Worm (Caenorhabditis elegans): Measurements from ENCODE around the gene emc-5.

The emc-5 gene

DNA sequence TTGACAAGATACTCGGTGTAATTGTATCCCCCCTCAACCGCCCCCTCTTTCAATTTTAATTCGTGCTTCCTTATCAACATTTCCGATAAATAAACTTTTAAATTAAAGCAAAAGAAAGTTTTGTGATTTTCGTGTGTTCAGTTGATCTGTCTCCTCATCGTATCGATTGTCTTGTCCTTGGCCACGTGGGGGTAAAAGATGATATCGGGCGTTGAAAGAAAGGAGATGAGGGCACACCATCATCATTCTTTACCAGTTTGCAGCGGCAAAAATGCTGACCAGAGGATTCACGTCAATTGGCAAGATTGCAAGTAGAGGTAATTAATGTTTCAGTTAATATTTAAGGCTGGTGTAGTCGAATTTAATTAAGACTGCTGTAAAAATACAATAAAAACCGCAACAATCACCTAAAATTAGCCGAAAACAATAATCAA lies 50.7 kb downstream of the emc-5 start, which contains the start of gene F54D5.7 (continued):
- peak; percentile 96 for TF ChIP-seq ets-4 (GFP tag; optimal IDR thresholded peaks at IDR 0.05)
- no peak for TF ChIP-seq somi-1 (GFP tag; optimal IDR thresholded peaks at IDR 0.05)
- peak; percentile 81 for TF ChIP-seq repo-1 (tag; optimal IDR thresholded peaks at IDR 0.05)
- TF ChIP-seq chd-7 (tag; optimal IDR thresholded peaks at IDR 0.05) = peak; percentile 74
- TF ChIP-seq ztf-18 (tag; optimal IDR thresholded peaks at IDR 0.05) = peak; percentile 57
- TF ChIP-seq zim-3 (tag; optimal IDR thresholded peaks at IDR 0.05) = peak; percentile 34
- no peak for TF ChIP-seq hrde-1 (tag; optimal IDR thresholded peaks at IDR 0.05; ENCODE audit: borderline replicate concordance)
- no peak for TF ChIP-seq lsy-27 (tag; optimal IDR thresholded peaks at IDR 0.05; ENCODE audit: borderline replicate concordance, insufficient read depth)
- peak; percentile 25 for TF ChIP-seq F52B5.7 (tag; optimal IDR thresholded peaks at IDR 0.05)
- TF ChIP-seq tbx-9 (tag; optimal IDR thresholded peaks at IDR 0.05; ENCODE audit: borderline replicate concordance) = no peak
- no peak for TF ChIP-seq xnd-1 (tag; optimal IDR thresholded peaks at IDR 0.05)
- no peak for TF ChIP-seq Y95B8A.8 (GFP tag; IDR thresholded peaks at IDR 0.05)
- TF ChIP-seq ccch-3 (GFP tag; optimal IDR thresholded peaks at IDR 0.05) = no peak
- 0 out of 2 replicates have a peak, but pooled peaks have one; percentile 39 for TF ChIP-seq bed-1 (GFP tag; IDR thresholded peaks at IDR 0.05)
- no peak for TF ChIP-seq nfya-1 (tag; optimal IDR thresholded peaks at IDR 0.05; ENCODE audit: borderline replicate concordance, insufficient read depth)
- TF ChIP-seq egl-18 (GFP tag; IDR thresholded peaks at IDR 0.05) = no peak
- no peak for TF ChIP-seq snpc-4 (GFP tag; optimal IDR thresholded peaks at IDR 0.05)
- TF ChIP-seq snpc-4 (tag; optimal IDR thresholded peaks at IDR 0.05) = peak in 3 of 4 experiments; percentile 25 to 64 (median 51)
- no peak for TF ChIP-seq dpl-1 (GFP tag; optimal IDR thresholded peaks at IDR 0.05)
- no peak for TF ChIP-seq lin-26 (GFP tag; IDR thresholded peaks at IDR 0.05)
- no peak for TF ChIP-seq ztf-6 (GFP tag; IDR thresholded peaks at IDR 0.05)
- TF ChIP-seq madf-8 (GFP tag; conservative IDR thresholded peaks at IDR 0.05) = no peak
- TF ChIP-seq B0336.3 (GFP tag; IDR thresholded peaks at IDR 0.05) = peak; percentile 91
- peak; percentile 26 for TF ChIP-seq mel-28 (tag; optimal IDR thresholded peaks at IDR 0.05; ENCODE audit: borderline replicate concordance)
- no peak for TF ChIP-seq efl-1 (GFP tag; optimal IDR thresholded peaks at IDR 0.05)
- TF ChIP-seq ztf-22 (GFP tag; optimal IDR thresholded peaks at IDR 0.05) = no peak
- TF ChIP-seq nhr-80 (tag; optimal IDR thresholded peaks at IDR 0.05) = peak; percentile 57
- no peak for TF ChIP-seq B0019.2 (GFP tag; conservative IDR thresholded peaks at IDR 0.05)
- 0 out of 2 replicates have a peak, but pooled peaks have one; percentile 51 for TF ChIP-seq C06A6.2 (GFP tag; conservative IDR thresholded peaks at IDR 0.05)
- TF ChIP-seq snpc-1.3 (tag; optimal IDR thresholded peaks at IDR 0.05; ENCODE audit: insufficient read depth) = no peak
- peak; percentile 22 for TF ChIP-seq T07F8.4 (tag; optimal IDR thresholded peaks at IDR 0.05)
- peak; percentile 75 for TF ChIP-seq athp-1 (tag; optimal IDR thresholded peaks at IDR 0.05)
- no peak for TF ChIP-seq snpc-1.1 (tag; optimal IDR thresholded peaks at IDR 0.05; ENCODE audit: insufficient read depth)
- peak; percentile 65 for TF ChIP-seq hmg-20 (GFP tag; IDR thresholded peaks at IDR 0.05)
- TF ChIP-seq hsf-1 (GFP tag; IDR thresholded peaks at IDR 0.05) = peak; percentile 74
- TF ChIP-seq mcd-1 (GFP tag; IDR thresholded peaks at IDR 0.05) = peak; percentile 75
- peak; percentile 84 for TF ChIP-seq tlf-1 (GFP tag; optimal IDR thresholded peaks at IDR 0.05)
- TF ChIP-seq nhr-120 (GFP tag; IDR thresholded peaks at IDR 0.05) = no peak
- TF ChIP-seq ztf-26 (tag; optimal IDR thresholded peaks at IDR 0.05) = peak; percentile 73
- TF ChIP-seq F22D6.2 (tag; optimal IDR thresholded peaks at IDR 0.05) = peak; percentile 11
- peak; percentile 70 for TF ChIP-seq snpc-3.4 (tag; optimal IDR thresholded peaks at IDR 0.05)
- TF ChIP-seq nfya-2 (GFP tag; IDR thresholded peaks at IDR 0.05) = no peak
- no peak for TF ChIP-seq Y67H2A.10 (GFP tag; conservative IDR thresholded peaks at IDR 0.05)
- peak; percentile 2 for TF ChIP-seq ztf-3 (GFP tag; optimal IDR thresholded peaks at IDR 0.05)
- no peak; the same call in 1 of the 2 replicates for TF ChIP-seq lir-1 (GFP tag; conservative IDR thresholded peaks at IDR 0.05)
- no peak for TF ChIP-seq C17E4.6 (GFP tag; IDR thresholded peaks at IDR 0.05)
- peak; percentile 21 for TF ChIP-seq lin-40 (tag; optimal IDR thresholded peaks at IDR 0.05)
- no peak for TF ChIP-seq F57C9.4 (tag; optimal IDR thresholded peaks at IDR 0.05)

Data from whole organism, young adult.